Worm (Caenorhabditis elegans) whole organism, mixed stage, embryonic: ENCODE results near the gene pho-8.

Experiments used
- M03D4.4 ChIP-seq: sonication (generic microtip); optimal IDR thresholded peaks from 2 replicates; lab custom pipeline; 2017; ENCODE audit warnings: mild to moderate bottlenecking, missing genetic modification characterization, missing compliant biosample characterization
- bed-3 ChIP-seq: fragments of 200-800 bp; sonication (Bioruptor generic); optimal IDR thresholded peaks from 3 replicates; lab custom pipeline; 2018; ENCODE audit warnings: mild to moderate bottlenecking, missing genetic modification characterization, moderate library complexity, missing compliant biosample characterization
- ceh-43 ChIP-seq: fragments of 200-800 bp; sonication (Bioruptor generic); optimal IDR thresholded peaks from 2 replicates; lab custom pipeline; 2018; ENCODE audit warnings: mild to moderate bottlenecking, missing genetic modification characterization, moderate library complexity, missing compliant biosample characterization
- ceh-83 ChIP-seq: fragments of 200-800 bp; sonication (Bioruptor generic); optimal IDR thresholded peaks from 2 replicates; lab custom pipeline; 2018; ENCODE audit warnings: mild to moderate bottlenecking, missing genetic modification characterization, missing compliant biosample characterization
- ces-1 ChIP-seq: fragments of 150-350 bp; optimal IDR thresholded peaks from 2 replicates; lab custom pipeline; 2014; ENCODE audit warnings: missing biosample characterization, missing genetic modification reagents, missing genetic modification characterization
- cnd-1 ChIP-seq: fragments of 200-800 bp; sonication (Bioruptor generic); optimal IDR thresholded peaks from 2 replicates; lab custom pipeline; 2018; ENCODE audit warnings: mild to moderate bottlenecking, missing genetic modification characterization, missing compliant biosample characterization
- drap-1 ChIP-seq: fragments of 200-800 bp; sonication (Bioruptor generic); optimal IDR thresholded peaks from 3 replicates; lab custom pipeline; 2018; ENCODE audit warnings: mild to moderate bottlenecking, missing genetic modification characterization, missing compliant biosample characterization
- elt-1 ChIP-seq: sonication (generic microtip); optimal IDR thresholded peaks from 2 replicates; lab custom pipeline; 2017; ENCODE audit warnings: missing genetic modification characterization, mild to moderate bottlenecking, missing compliant biosample characterization, antibody characterized with exemption, moderate library complexity, borderline replicate concordance; ENCODE audit not compliant: insufficient read depth
- flh-1 ChIP-seq: fragments of 200-800 bp; sonication (Bioruptor generic); optimal IDR thresholded peaks from 2 replicates; lab custom pipeline; 2018; ENCODE audit warnings: mild to moderate bottlenecking, missing genetic modification characterization, moderate library complexity, missing compliant biosample characterization
- ham-2 ChIP-seq: fragments of 200-800 bp; sonication (Bioruptor generic); optimal IDR thresholded peaks from 2 replicates; lab custom pipeline; 2018; ENCODE audit warnings: mild to moderate bottlenecking, missing genetic modification characterization, missing compliant biosample characterization
- hlh-1 ChIP-seq: fragments of 150-350 bp; optimal IDR thresholded peaks from 2 replicates; lab custom pipeline; 2014; ENCODE audit warnings: missing biosample characterization, missing genetic modification reagents, missing genetic modification characterization
- lin-13 ChIP-seq: fragments of 150-350 bp; optimal IDR thresholded peaks from 2 replicates; lab custom pipeline; 2014; ENCODE audit warnings: missing biosample characterization, missing genetic modification characterization
- lin-32 ChIP-seq: fragments of 200-800 bp; sonication (Bioruptor generic); optimal IDR thresholded peaks from 2 replicates; lab custom pipeline; 2018; ENCODE audit warnings: mild to moderate bottlenecking, missing genetic modification characterization, missing compliant biosample characterization
- lsy-2 ChIP-seq: fragments of 150-350 bp; optimal IDR thresholded peaks from 2 replicates; lab custom pipeline; 2014; ENCODE audit warnings: missing biosample characterization, missing genetic modification characterization
- mls-2 ChIP-seq: sonication (generic microtip); optimal IDR thresholded peaks from 2 replicates; lab custom pipeline; 2016; ENCODE audit warnings: mild to moderate bottlenecking, missing genetic modification characterization, moderate library complexity, missing compliant biosample characterization
- nhr-12 ChIP-seq: fragments of 150-350 bp; optimal IDR thresholded peaks from 2 replicates; lab custom pipeline; 2014; ENCODE audit warnings: missing biosample characterization, missing genetic modification characterization
- nhr-237 ChIP-seq: fragments of 150-350 bp; optimal IDR thresholded peaks from 2 replicates; lab custom pipeline; 2014; ENCODE audit warnings: missing biosample characterization, missing genetic modification characterization
- nhr-28 ChIP-seq: fragments of 150-350 bp; optimal IDR thresholded peaks from 2 replicates; lab custom pipeline; 2014; ENCODE audit warnings: missing biosample characterization, missing genetic modification characterization
- pha-4 ChIP-seq: fragments of 150-350 bp; optimal IDR thresholded peaks from 2 replicates; lab custom pipeline; 2018; ENCODE audit warnings: missing biosample characterization, missing genetic modification reagents, missing genetic modification characterization
- sptf-1 ChIP-seq: sonication (generic microtip); optimal IDR thresholded peaks from 2 replicates; lab custom pipeline; 2017; ENCODE audit warnings: mild to moderate bottlenecking, missing genetic modification characterization, moderate library complexity, missing compliant biosample characterization
- unc-120 ChIP-seq: sonication (generic microtip); optimal IDR thresholded peaks from 2 replicates; lab custom pipeline; 2017; ENCODE audit warnings: missing genetic modification characterization, missing compliant biosample characterization; ENCODE audit not compliant: poor library complexity, severe bottlenecking
- unc-39 ChIP-seq: fragments of 150-350 bp; optimal IDR thresholded peaks from 2 replicates; lab custom pipeline; 2014; ENCODE audit warnings: missing biosample characterization, missing genetic modification characterization
- unc-62 ChIP-seq: fragments of 150-350 bp; optimal IDR thresholded peaks from 2 replicates; lab custom pipeline; 2014; ENCODE audit warnings: missing biosample characterization, missing genetic modification reagents, missing genetic modification characterization
- ztf-11 ChIP-seq: fragments of 150-350 bp; optimal IDR thresholded peaks from 2 replicates; lab custom pipeline; 2014; ENCODE audit warnings: missing biosample characterization, missing genetic modification characterization

pho-8 gene

DNA sequence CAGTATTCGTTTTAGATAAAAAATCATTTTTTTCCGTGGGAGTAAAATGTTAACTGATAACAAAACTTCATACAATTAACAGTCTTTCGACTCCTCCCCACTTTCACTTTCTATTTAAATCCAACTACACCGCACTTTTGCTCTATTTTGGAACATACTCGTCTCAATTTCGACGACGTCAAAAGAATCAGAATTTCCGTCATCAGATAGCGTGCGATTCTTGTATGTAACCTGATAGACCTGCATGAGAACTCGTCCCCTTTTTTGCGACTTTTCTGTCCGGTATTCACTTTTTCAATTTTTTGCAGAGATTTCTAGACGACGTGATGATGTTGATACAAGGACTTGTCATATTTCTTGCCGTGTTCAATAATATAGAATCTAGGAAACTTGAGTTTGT lies at the start of gene pho-8:
pho-8 (plus strand) TSS at position 301 of the 400 bp plus-strand sequence.
- TF ChIP-seq unc-62: no peak
- TF ChIP-seq cnd-1 (tag; lab: Kevin White, UChicago): no peak
- no peak for TF ChIP-seq drap-1 (GFP tag; lab: Kevin White, UChicago)
- TF ChIP-seq ceh-83 (GFP tag; lab: Kevin White, UChicago): no peak
- TF ChIP-seq lin-13 (tag; lab: Kevin White, UChicago): no peak
- TF ChIP-seq hlh-1 (tag; lab: Kevin White, UChicago): no peak
- TF ChIP-seq unc-39: no peak

DNA sequence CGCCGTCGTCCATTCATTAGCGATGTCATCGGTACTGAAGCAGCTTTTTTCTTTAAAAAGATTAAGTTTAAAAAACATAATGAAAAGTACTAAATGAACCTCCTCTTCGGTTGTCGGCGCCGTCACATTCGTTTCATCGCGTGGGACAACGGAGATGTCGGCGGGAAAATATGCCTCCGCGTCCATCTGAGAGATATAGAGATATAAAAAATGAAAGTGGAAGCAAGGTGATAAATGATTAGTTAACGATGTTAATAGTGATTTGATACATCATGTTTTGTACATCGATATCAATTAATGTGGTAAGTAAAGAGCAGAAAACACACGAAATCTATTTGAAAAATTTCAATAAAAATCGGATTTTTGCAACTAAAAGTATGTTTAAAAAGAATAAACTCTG lies 46.2 kb upstream of the pho-8 start, which contains the start of gene F55A11.7:
F55A11.7 (minus strand) TSS at position 186 of the 400 bp plus-strand sequence.
- TF ChIP-seq nhr-28 (tag; lab: Kevin White, UChicago) (no peak), ham-2 (GFP tag; lab: Kevin White, UChicago) (no peak), hlh-1 (tag; lab: Kevin White, UChicago) (no peak), flh-1 (GFP tag; lab: Kevin White, UChicago) (no peak), ztf-11 (tag; lab: Kevin White, UChicago) (no peak), bed-3 (GFP tag; lab: Kevin White, UChicago) (no peak), sptf-1 (tag; lab: Kevin White, UChicago) (no peak)

DNA sequence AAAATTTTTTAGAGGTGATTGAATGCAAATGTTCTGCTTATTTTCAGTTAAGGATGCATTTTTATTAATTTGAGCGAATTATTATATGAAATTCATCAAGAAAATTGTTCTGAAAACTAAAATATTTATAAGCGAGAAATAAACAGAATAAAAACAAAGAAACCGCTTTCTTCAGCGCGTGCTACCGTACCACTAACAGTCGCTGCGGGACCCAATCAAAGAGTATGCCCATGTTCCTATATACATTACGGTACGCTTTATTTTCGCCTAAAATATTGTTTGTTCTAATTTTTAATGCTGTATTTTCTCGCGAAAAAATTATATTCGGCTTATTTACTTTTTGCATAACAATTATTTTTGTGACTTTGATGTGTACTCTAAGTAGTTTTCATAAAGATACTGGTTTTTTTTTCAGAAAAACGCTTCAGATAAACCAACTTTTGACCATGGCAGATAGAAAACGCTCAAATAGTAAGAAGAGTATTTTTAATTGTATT lies 45.6 kb upstream of the pho-8 start, which contains the start of gene F55A11.8:
F55A11.8 (plus strand) TSS at position 447 of the 497 bp plus-strand sequence.
- TF ChIP-seq ztf-11 (tag; lab: Kevin White, UChicago) (no peak), hlh-1 (tag; lab: Kevin White, UChicago) (no peak), bed-3 (GFP tag; lab: Kevin White, UChicago) (no peak), unc-62 (no peak), ceh-43 (GFP tag; lab: Kevin White, UChicago) (no peak)

DNA sequence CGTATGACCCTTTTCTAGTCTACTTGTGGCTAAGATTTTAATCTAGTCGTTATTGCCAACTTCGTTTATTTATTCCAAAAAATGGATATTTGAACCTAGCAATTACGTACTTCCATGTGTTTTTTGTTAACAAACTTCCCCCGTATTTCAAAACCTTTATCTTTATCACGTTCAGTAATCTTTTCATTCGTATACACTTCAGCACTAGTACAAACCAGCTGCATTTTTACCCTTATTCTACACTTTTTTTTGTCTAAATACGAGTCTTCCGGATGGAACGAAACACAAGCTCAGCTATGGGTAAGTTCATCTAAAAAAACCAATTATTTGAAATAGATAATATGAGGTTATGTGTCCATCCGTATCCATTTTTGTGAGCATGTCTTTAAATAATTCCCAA lies 43.9 kb upstream of the pho-8 start, which contains the start of gene D2023.1:
D2023.1 (plus strand) TSS at position 77 of the 400 bp plus-strand sequence.
- no peak for TF ChIP-seq elt-1 (tag; lab: Kevin White, UChicago)
- no peak for TF ChIP-seq flh-1 (GFP tag; lab: Kevin White, UChicago)
- no peak for TF ChIP-seq nhr-237
- TF ChIP-seq ceh-83 (GFP tag; lab: Kevin White, UChicago): no peak
- TF ChIP-seq hlh-1 (tag; lab: Kevin White, UChicago): no peak
- no peak for TF ChIP-seq pha-4 (tag; lab: Kevin White, UChicago)
- no peak for TF ChIP-seq unc-120 (tag; lab: Kevin White, UChicago)
- TF ChIP-seq, all 35 proteins: peak for 0

DNA sequence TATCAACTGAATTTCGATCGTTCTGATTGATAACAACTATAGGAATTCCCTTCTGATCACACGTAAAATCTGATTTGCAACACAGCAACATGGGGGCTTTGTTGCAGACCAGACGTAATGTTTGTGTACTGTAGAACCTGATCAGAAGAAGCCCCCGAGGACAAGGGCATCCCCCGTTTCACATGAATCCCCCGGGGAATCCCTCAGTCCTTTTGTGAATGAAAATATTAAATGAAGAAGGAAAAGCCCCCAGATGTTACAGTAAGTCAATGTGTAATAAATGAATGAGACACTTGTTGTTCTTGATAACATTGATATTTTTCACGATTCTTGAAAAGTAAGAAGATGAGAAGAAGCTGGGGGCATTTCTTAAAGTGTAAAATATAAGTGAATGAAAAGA lies 39.2 kb upstream of the pho-8 start:
- TF ChIP-seq nhr-12 (no peak), lsy-2 (tag; lab: Kevin White, UChicago) (no peak), ces-1 (no peak), unc-39 (no peak), pha-4 (tag; lab: Kevin White, UChicago) (no peak), lin-13 (tag; lab: Kevin White, UChicago) (no peak), lin-32 (GFP tag; lab: Kevin White, UChicago) (no peak), sptf-1 (tag; lab: Kevin White, UChicago) (no peak)

DNA sequence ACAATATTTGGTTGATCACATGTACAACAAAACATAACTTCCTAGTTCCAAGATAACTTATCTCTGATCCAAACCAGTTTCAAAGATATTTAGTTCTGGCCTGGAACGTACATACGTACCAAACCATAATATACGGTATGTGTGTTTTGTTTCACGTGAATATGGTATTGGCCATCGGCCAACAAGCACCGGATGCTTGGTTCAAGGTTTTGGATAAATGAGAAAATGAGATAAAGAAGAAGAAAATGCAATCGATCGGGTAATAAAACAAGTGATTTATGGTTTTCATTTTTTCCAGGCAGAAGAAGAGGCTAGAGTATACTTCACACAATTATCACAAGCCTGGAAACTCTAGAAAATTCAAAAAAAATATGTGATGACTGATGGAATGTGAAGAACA lies 38.1 kb upstream of the pho-8 start:
- TF ChIP-seq M03D4.4 (no peak), drap-1 (GFP tag; lab: Kevin White, UChicago) (no peak), pha-4 (tag; lab: Kevin White, UChicago) (no peak), mls-2 (tag; lab: Kevin White, UChicago) (no peak), ceh-83 (GFP tag; lab: Kevin White, UChicago) (no peak)

DNA sequence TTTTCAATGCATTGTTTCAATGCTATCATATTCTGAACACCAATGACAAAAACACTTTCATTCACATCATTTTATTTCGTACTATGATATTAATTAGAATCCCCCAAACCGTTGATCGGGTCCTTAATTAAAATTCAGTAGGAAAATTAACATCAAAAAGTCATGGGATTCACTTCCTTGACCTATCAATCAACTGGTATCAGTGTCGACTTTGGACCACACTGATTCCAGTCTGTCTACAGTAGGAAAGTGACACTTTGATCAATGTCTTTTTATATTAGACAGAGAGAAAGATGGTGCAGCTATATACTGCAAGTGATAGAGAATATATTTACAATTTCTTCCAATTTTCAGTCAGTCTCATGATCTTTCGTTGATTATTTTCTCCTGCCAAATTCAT lies 37.1 kb upstream of the pho-8 start:
- no peak for TF ChIP-seq hlh-1 (tag; lab: Kevin White, UChicago)
- no peak for TF ChIP-seq bed-3 (GFP tag; lab: Kevin White, UChicago)
- TF ChIP-seq nhr-12: no peak
